Worm (Caenorhabditis elegans) whole organism, midembryonic: ENCODE data around the gene Y27F2A.9.

Source experiments
- T22C8.4 ChIP-seq: fragments of 200-800 bp; sonication (Bioruptor generic); IDR thresholded peaks from 2 replicates; pipeline ENCODE4 v1.3.6; 2022; ENCODE audit warnings: missing genetic modification characterization, missing compliant biosample characterization
- flt-1 ChIP-seq: fragments of 200-800 bp; sonication (Bioruptor generic); IDR thresholded peaks from 2 replicates; pipeline ENCODE4 v1.3.6; 2022; ENCODE audit warnings: missing genetic modification characterization, missing compliant biosample characterization
- klf-2 ChIP-seq: fragments of 200-800 bp; sonication (Bioruptor generic); conservative IDR thresholded peaks from 2 replicates; pipeline ENCODE4 v1.3.6; 2022; ENCODE audit warnings: missing genetic modification reagents, missing genetic modification characterization, missing compliant biosample characterization
- ref-1 ChIP-seq: fragments of 200-800 bp; sonication (Bioruptor generic); conservative IDR thresholded peaks from 2 replicates; pipeline ENCODE4 v1.3.6; 2022; ENCODE audit warnings: missing genetic modification reagents, missing genetic modification characterization, missing compliant biosample characterization
- tab-1 ChIP-seq: fragments of 200-800 bp; sonication (Bioruptor generic); IDR thresholded peaks from 2 replicates; pipeline ENCODE4 v1.3.6; 2022; ENCODE audit warnings: missing genetic modification characterization, missing compliant biosample characterization
- ztf-23 ChIP-seq: fragments of 200-800 bp; sonication (Bioruptor generic); IDR thresholded peaks from 2 replicates; pipeline ENCODE4 v1.3.6; 2022; ENCODE audit warnings: missing genetic modification reagents, missing genetic modification characterization, missing compliant biosample characterization
- ztf-29 ChIP-seq: fragments of 200-800 bp; sonication (Bioruptor generic); IDR thresholded peaks from 2 replicates; pipeline ENCODE4 v1.3.6; 2022; ENCODE audit warnings: missing genetic modification reagents, missing genetic modification characterization, missing compliant biosample characterization

DNA sequence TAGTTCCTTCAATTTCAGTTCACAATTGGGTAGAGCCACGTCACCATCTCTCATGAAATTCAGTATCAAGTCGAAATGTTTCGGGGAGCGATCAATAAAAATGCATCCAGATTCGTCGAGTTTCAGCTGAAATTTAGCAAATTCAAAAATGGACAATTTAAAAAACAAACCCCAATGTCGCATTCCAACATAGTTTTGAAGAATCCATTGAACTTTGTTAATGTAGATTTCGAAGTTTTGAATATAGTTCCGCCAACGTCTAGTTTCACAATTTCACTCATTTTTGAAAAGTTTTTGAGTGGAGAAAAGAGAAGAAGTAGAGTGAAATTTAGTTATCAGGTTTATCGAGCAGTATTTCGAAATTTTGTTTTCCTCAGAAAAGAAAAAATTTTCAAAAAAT is 30.3 kb upstream of the Y27F2A.9 start, which contains the start of gene ZC239.14:
- no peak for TF ChIP-seq flt-1 (GFP tag; lab: Robert Waterston, UW)
- TF ChIP-seq ztf-23 (GFP tag; lab: Robert Waterston, UW) = no peak
- no peak for TF ChIP-seq T22C8.4
- no peak for TF ChIP-seq tab-1
- no peak for TF ChIP-seq ref-1
- no peak for TF ChIP-seq ztf-29 (GFP tag; lab: Robert Waterston, UW)
- TF ChIP-seq klf-2 = no peak
